Worm (Caenorhabditis elegans) whole organism, midembryonic: ENCODE data around the gene F26D11.13.

Experiments
- flt-1 ChIP-seq: fragments of 200-800 bp; sonication (Bioruptor generic); IDR thresholded peaks from 2 replicates; pipeline ENCODE4 v1.3.6; 2022; ENCODE audit warnings: missing genetic modification characterization, missing compliant biosample characterization
- ref-1 ChIP-seq: fragments of 200-800 bp; sonication (Bioruptor generic); conservative IDR thresholded peaks from 2 replicates; pipeline ENCODE4 v1.3.6; 2022; ENCODE audit warnings: missing genetic modification reagents, missing genetic modification characterization, missing compliant biosample characterization
- tab-1 ChIP-seq: fragments of 200-800 bp; sonication (Bioruptor generic); IDR thresholded peaks from 2 replicates; pipeline ENCODE4 v1.3.6; 2022; ENCODE audit warnings: missing genetic modification characterization, missing compliant biosample characterization

- no peak for TF ChIP-seq tab-1 (GFP tag; lab: Robert Waterston, UW)
- TF ChIP-seq flt-1 = no peak
- no peak for TF ChIP-seq ref-1 (GFP tag; lab: Robert Waterston, UW)
Measured at ce11 chrV:7937152-7937551, 17.3 kb downstream of the F26D11.13 start, which contains the start of gene srsx-3.
